Fruit fly (Drosophila melanogaster): ENCODE results near the gene CG31624.

DNA sequence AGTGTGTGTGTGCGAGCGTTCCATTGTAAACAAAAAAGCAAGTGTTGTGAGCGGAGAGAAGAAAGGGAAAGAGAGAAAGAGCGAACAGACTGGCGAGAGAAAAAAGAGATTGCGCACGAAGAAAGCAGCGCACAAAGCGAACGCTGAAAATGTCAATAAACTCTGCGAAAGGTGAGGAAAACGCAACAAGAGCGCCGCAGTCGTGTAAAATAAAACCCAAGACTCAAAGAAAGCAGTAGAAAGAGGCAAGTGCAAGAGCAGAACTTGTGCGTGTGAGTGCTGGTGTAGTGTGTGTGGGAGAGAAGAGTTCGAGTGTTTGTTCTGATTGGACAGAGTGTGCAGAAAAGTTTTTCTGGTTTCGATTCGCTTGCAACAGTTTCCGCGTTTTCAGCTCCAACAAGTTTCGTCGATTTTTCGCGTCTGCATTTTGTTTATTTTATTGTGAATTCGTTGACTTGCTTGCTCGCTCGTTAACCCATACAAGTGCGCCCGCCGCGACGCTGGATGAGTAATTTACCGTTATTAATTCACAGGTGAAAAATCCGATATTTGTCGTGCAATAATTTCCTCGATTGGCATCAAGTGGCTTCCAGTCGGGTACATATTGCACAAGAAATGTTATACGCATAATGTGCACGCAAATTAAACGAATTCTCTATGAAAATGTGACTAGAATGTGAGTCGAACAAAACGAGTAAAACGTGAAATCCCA lies 37.7 kb upstream of the CG31624 start:
- TF ChIP-seq fd96Ca (GFP tag; IDR thresholded peaks at IDR 0.05) (no peak), CG15710 (tag; optimal IDR thresholded peaks at IDR 0.05) (no peak), CG13204 (GFP tag; optimal IDR thresholded peaks at IDR 0.05) (peak; percentile 38), rn (GFP tag; IDR thresholded peaks at IDR 0.05) (no peak), CG12605 (GFP tag; IDR thresholded peaks at IDR 0.05) (no peak), EcR (GFP tag; optimal IDR thresholded peaks at IDR 0.05) (peak; percentile 99), CG14655 (GFP tag; optimal IDR thresholded peaks at IDR 0.05) (no peak), CG32121 (GFP tag; IDR thresholded peaks at IDR 0.05) (no peak), CG9948 (tag; optimal IDR thresholded peaks at IDR 0.05) (no peak), CG8301 (tag; optimal IDR thresholded peaks at IDR 0.05) (no peak), D1 (tag; optimal IDR thresholded peaks at IDR 0.05) (no peak), gl (tag; optimal IDR thresholded peaks at IDR 0.05) (no peak)
